Fruit fly (Drosophila melanogaster) whole organism, embryonic: ENCODE data around the gene AnxB9.

Experiments
- Blimp-1 ChIP-seq: fragments of 200-800 bp; sonication (Bioruptor generic); optimal IDR thresholded peaks from 3 replicates; lab custom pipeline; 2018; ENCODE audit warnings: missing biosample characterization, missing genetic modification characterization, mild to moderate bottlenecking, moderate library complexity, missing genetic modification reagents
- CG10209 ChIP-seq: fragments of 200-800 bp; sonication (Bioruptor generic); optimal IDR thresholded peaks from 3 replicates; lab custom pipeline; 2017; ENCODE audit warnings: missing biosample characterization, mild to moderate bottlenecking, missing genetic modification characterization, missing genetic modification reagents
- CG10543 ChIP-seq: fragments of 200-800 bp; sonication (Bioruptor generic); optimal IDR thresholded peaks from 3 replicates; lab custom pipeline; 2017; ENCODE audit warnings: missing biosample characterization, mild to moderate bottlenecking, missing genetic modification characterization, moderate library complexity
- CG11504 ChIP-seq: fragments of 200-800 bp; sonication (Bioruptor generic); optimal IDR thresholded peaks from 3 replicates; lab custom pipeline; 2019; ENCODE audit warnings: missing biosample characterization, mild to moderate bottlenecking, missing genetic modification characterization, moderate library complexity
- CG13287 ChIP-seq: fragments of 200-800 bp; sonication (Bioruptor generic); IDR thresholded peaks from 2 replicates; pipeline ENCODE4 v1.3.6; 2022; ENCODE audit warnings: missing biosample characterization, missing genetic modification characterization; ENCODE audit not compliant: partially characterized antibody
- CG14014 ChIP-seq: fragments of 200-800 bp; sonication (Bioruptor generic); IDR thresholded peaks from 2 replicates; pipeline ENCODE4 v1.3.6; 2022; ENCODE audit warnings: missing biosample characterization, missing genetic modification characterization
- CG17361 ChIP-seq: fragments of 200-800 bp; sonication (Bioruptor generic); IDR thresholded peaks from 3 replicates; pipeline ENCODE4 v1.3.6; 2022; ENCODE audit warnings: missing biosample characterization, missing genetic modification characterization
- CG17829 ChIP-seq: fragments of 200-800 bp; optimal IDR thresholded peaks from 2 replicates; lab custom pipeline; 2019; ENCODE audit warnings: missing biosample characterization, mild to moderate bottlenecking, missing genetic modification characterization, moderate library complexity
- CG2202 ChIP-seq: fragments of 200-800 bp; sonication (Bioruptor generic); optimal IDR thresholded peaks from 2 replicates; lab custom pipeline; 2018; ENCODE audit warnings: missing biosample characterization, mild to moderate bottlenecking, missing genetic modification characterization
- CG2712 ChIP-seq: fragments of 200-800 bp; optimal IDR thresholded peaks from 3 replicates; lab custom pipeline; 2019; ENCODE audit warnings: missing biosample characterization, mild to moderate bottlenecking, missing genetic modification characterization, moderate library complexity
- CG30431 ChIP-seq: fragments of 200-800 bp; sonication (Bioruptor generic); optimal IDR thresholded peaks from 2 replicates; lab custom pipeline; 2017; ENCODE audit warnings: missing biosample characterization, missing genetic modification characterization
- CG32767 ChIP-seq: fragments of 200-800 bp; sonication (Bioruptor generic); IDR thresholded peaks from 2 replicates; pipeline ENCODE4 v1.3.6; 2022; ENCODE audit warnings: missing biosample characterization, missing genetic modification characterization
- CG34376 ChIP-seq: fragments of 200-800 bp; sonication (Bioruptor generic); optimal IDR thresholded peaks from 2 replicates; lab custom pipeline; 2018; ENCODE audit warnings: missing biosample characterization, mild to moderate bottlenecking, missing genetic modification characterization
- CG7928 ChIP-seq: fragments of 200-800 bp; sonication (Bioruptor generic); optimal IDR thresholded peaks from 2 replicates; lab custom pipeline; 2017; ENCODE audit warnings: missing biosample characterization, mild to moderate bottlenecking, missing genetic modification characterization
- Dbx ChIP-seq: fragments of 200-800 bp; sonication (Bioruptor generic); IDR thresholded peaks from 3 replicates; pipeline ENCODE4 v1.3.6; 2022; ENCODE audit warnings: missing biosample characterization, missing genetic modification characterization
- Dll ChIP-seq: fragments of 200-800 bp; sonication (Bioruptor generic); IDR thresholded peaks from 4 replicates; pipeline ENCODE4 v1.3.6; 2022; ENCODE audit warnings: missing biosample characterization, missing genetic modification characterization; ENCODE audit not compliant: partially characterized antibody
- Fer1 ChIP-seq: fragments of 200-800 bp; sonication (Bioruptor generic); optimal IDR thresholded peaks from 2 replicates; lab custom pipeline; 2017; ENCODE audit warnings: missing biosample characterization, mild to moderate bottlenecking, missing genetic modification characterization
- HLHmδ ChIP-seq: fragments of 200-800 bp; sonication (Bioruptor generic); optimal IDR thresholded peaks from 2 replicates; lab custom pipeline; 2018; ENCODE audit warnings: missing biosample characterization, mild to moderate bottlenecking, missing genetic modification characterization, moderate library complexity
- HmgZ ChIP-seq: fragments of 200-800 bp; sonication (Bioruptor generic); optimal IDR thresholded peaks from 2 replicates; lab custom pipeline; 2018; ENCODE audit warnings: missing biosample characterization, mild to moderate bottlenecking, missing genetic modification characterization
- Hr78 ChIP-seq, 2 experiments: fragments of 200-800 bp in 1 of 2; fragments of >200 bp in 1 of 2; sonication (Bioruptor generic) in 1 of 2; optimal IDR thresholded peaks; 2 replicates each; lab custom pipeline; 2017 to 2019; ENCODE audit warnings: missing biosample characterization in 2 of 2, missing genetic modification characterization in 2 of 2, mild to moderate bottlenecking in 1 of 2, moderate library complexity in 1 of 2
- MTF-1 ChIP-seq: fragments of 200-800 bp; sonication (Bioruptor generic); optimal IDR thresholded peaks from 2 replicates; lab custom pipeline; 2018; ENCODE audit warnings: missing biosample characterization, mild to moderate bottlenecking, missing genetic modification characterization, borderline replicate concordance
- Med ChIP-seq: fragments of 200-800 bp; sonication (Bioruptor generic); peaks from one replicate; lab custom pipeline; 2016; ENCODE audit warnings: missing biosample characterization, missing genetic modification characterization, mild to moderate bottlenecking, inconsistent platforms, moderate library complexity
- Rfx ChIP-seq: fragments of 200-800 bp; sonication (Bioruptor generic); IDR thresholded peaks from 2 replicates; pipeline ENCODE4 v1.3.6; 2022; ENCODE audit warnings: missing biosample characterization, missing genetic modification characterization
- Scr ChIP-seq: fragments of 200-800 bp; sonication (Bioruptor generic); IDR thresholded peaks from 2 replicates; pipeline ENCODE4 v1.3.6; 2022; ENCODE audit warnings: missing biosample characterization, missing genetic modification characterization; ENCODE audit not compliant: partially characterized antibody
- ash1 ChIP-seq: fragments of 200-800 bp; sonication (Bioruptor generic); optimal IDR thresholded peaks from 2 replicates; lab custom pipeline; 2018; ENCODE audit warnings: missing biosample characterization, mild to moderate bottlenecking, missing genetic modification characterization
- caup ChIP-seq: fragments of 200-800 bp; sonication (Bioruptor generic); optimal IDR thresholded peaks from 3 replicates; lab custom pipeline; 2017; ENCODE audit warnings: missing biosample characterization, mild to moderate bottlenecking, missing genetic modification characterization, moderate library complexity; ENCODE audit not compliant: severe bottlenecking
- chm ChIP-seq: fragments of 200-800 bp; sonication (Bioruptor generic); IDR thresholded peaks from 2 replicates; pipeline ENCODE4 v1.3.6; 2022; ENCODE audit warnings: missing biosample characterization, missing genetic modification characterization
- chn ChIP-seq: fragments of 200-800 bp; sonication (Bioruptor generic); optimal IDR thresholded peaks from 2 replicates; lab custom pipeline; 2016; ENCODE audit warnings: missing biosample characterization, missing genetic modification characterization
- eve ChIP-seq, 2 experiments: fragments of >200 bp; optimal IDR thresholded peaks; 2 replicates each; lab custom pipeline; 2017; ENCODE audit warnings: missing biosample characterization in 2 of 2, missing genetic modification characterization in 2 of 2
- gcm ChIP-seq: fragments of 200-800 bp; sonication (Bioruptor generic); optimal IDR thresholded peaks from 2 replicates; lab custom pipeline; 2019; ENCODE audit warnings: missing biosample characterization, mild to moderate bottlenecking, missing genetic modification characterization, moderate library complexity
- gfzf ChIP-seq: fragments of 200-800 bp; sonication (Bioruptor generic); optimal IDR thresholded peaks from 2 replicates; lab custom pipeline; 2016; ENCODE audit warnings: missing biosample characterization, mild to moderate bottlenecking, missing genetic modification characterization, moderate library complexity
- grn ChIP-seq: fragments of 200-800 bp; sonication (Bioruptor generic); optimal IDR thresholded peaks from 3 replicates; lab custom pipeline; 2017; ENCODE audit warnings: missing biosample characterization, missing genetic modification characterization
- hkb ChIP-seq, 2 experiments: fragments of 200-800 bp in 1 of 2; fragments of >200 bp in 1 of 2; sonication (Bioruptor generic) in 1 of 2; IDR thresholded peaks in 1 of 2; optimal IDR thresholded peaks in 1 of 2; 2 replicates each; pipeline versions ENCODE4 v1.3.6 to Lab custom; 2017 to 2022; ENCODE audit warnings: missing biosample characterization in 1 of 2, missing genetic modification characterization in 1 of 2
- hth ChIP-seq: fragments of >200 bp; optimal IDR thresholded peaks from 2 replicates; lab custom pipeline; 2017; ENCODE audit warnings: inconsistent platforms
- kah ChIP-seq: fragments of 200-800 bp; sonication (Bioruptor generic); optimal IDR thresholded peaks from 2 replicates; lab custom pipeline; 2018; ENCODE audit warnings: missing biosample characterization, mild to moderate bottlenecking, missing genetic modification characterization
- kni ChIP-seq: fragments of 200-800 bp; sonication (Bioruptor generic); optimal IDR thresholded peaks from 3 replicates; lab custom pipeline; 2017; ENCODE audit warnings: mild to moderate bottlenecking, missing biosample characterization, missing genetic modification reagents, missing genetic modification characterization
- lilli ChIP-seq: fragments of 200-800 bp; sonication (Bioruptor generic); optimal IDR thresholded peaks from 3 replicates; lab custom pipeline; 2016; ENCODE audit warnings: missing biosample characterization, missing genetic modification characterization
- mirr ChIP-seq: fragments of 200-800 bp; sonication (Bioruptor generic); optimal IDR thresholded peaks from 3 replicates; lab custom pipeline; 2018; ENCODE audit warnings: missing biosample characterization, mild to moderate bottlenecking, missing genetic modification characterization
- nom ChIP-seq: fragments of 200-800 bp; sonication (Bioruptor generic); optimal IDR thresholded peaks from 2 replicates; lab custom pipeline; 2017; ENCODE audit warnings: missing biosample characterization, missing genetic modification characterization, mild to moderate bottlenecking, moderate library complexity, missing genetic modification reagents
- salm ChIP-seq: fragments of 200-800 bp; sonication (Bioruptor generic); optimal IDR thresholded peaks from 2 replicates; lab custom pipeline; 2018; ENCODE audit warnings: missing biosample characterization, mild to moderate bottlenecking, missing genetic modification characterization
- sd ChIP-seq: fragments of 200-800 bp; sonication (Bioruptor generic); optimal IDR thresholded peaks from 3 replicates; lab custom pipeline; 2018; ENCODE audit warnings: missing biosample characterization, mild to moderate bottlenecking, missing genetic modification characterization, moderate library complexity
- sens ChIP-seq: fragments of 200-800 bp; sonication (Bioruptor generic); peaks from one replicate; lab custom pipeline; 2016; ENCODE audit warnings: missing biosample characterization, missing genetic modification characterization
- shn ChIP-seq: fragments of 200-800 bp; sonication (Bioruptor generic); optimal IDR thresholded peaks from 3 replicates; lab custom pipeline; 2016; ENCODE audit warnings: missing biosample characterization, missing genetic modification characterization
- slbo ChIP-seq: fragments of 200-800 bp; sonication (Bioruptor generic); IDR thresholded peaks from 2 replicates; pipeline ENCODE4 v1.3.6; 2022; ENCODE audit warnings: missing biosample characterization, missing genetic modification characterization
- sr ChIP-seq: fragments of 200-800 bp; sonication (Bioruptor generic); IDR thresholded peaks from 3 replicates; pipeline ENCODE4 v1.3.6; 2022; ENCODE audit warnings: missing biosample characterization, missing genetic modification characterization
- toy ChIP-seq: fragments of 200-800 bp; sonication (Bioruptor generic); IDR thresholded peaks from 2 replicates; pipeline ENCODE4 v1.3.6; 2022; ENCODE audit warnings: missing biosample characterization, missing genetic modification characterization
- zfh1 ChIP-seq: fragments of 200-800 bp; sonication (Bioruptor generic); IDR thresholded peaks from 3 replicates; pipeline ENCODE4 v1.3.6; 2022; ENCODE audit warnings: missing biosample characterization, missing genetic modification characterization

Gene AnxB9

dm6 chr3R:21060430-21061245 is 4.4 kb upstream of the AnxB9 start, which contains the start of gene Mvl (continued):
- TF ChIP-seq slbo (GFP tag; lab: Robert Waterston, UW) (no peak), CG2712 (tag; lab: Kevin White, UChicago) (peak; percentile 39), Dbx (GFP tag; lab: Robert Waterston, UW) (0 out of 3 replicates have a peak, but pooled peaks have one; percentile 9), shn (GFP tag; lab: Kevin White, UChicago) (no peak), CG17361 (GFP tag; lab: Robert Waterston, UW) (0 out of 3 replicates have a peak, but pooled peaks have one; percentile 17), CG10543 (GFP tag; lab: Kevin White, UChicago) (peak; percentile 58), HmgZ (tag; lab: Kevin White, UChicago) (peak; percentile 81), CG34376 (GFP tag; lab: Kevin White, UChicago) (peak; percentile 65), toy (GFP tag; lab: Robert Waterston, UW) (no peak), lilli (GFP tag; lab: Kevin White, UChicago) (peak; percentile 29), CG7928 (GFP tag; lab: Kevin White, UChicago) (no peak), MTF-1 (GFP tag; lab: Kevin White, UChicago) (no peak), CG2202 (no peak), mirr (GFP tag; lab: Kevin White, UChicago) (peak; percentile 30), CG14014 (GFP tag; lab: Robert Waterston, UW) (no peak), Fer1 (peak; percentile 29), hkb (optimal IDR thresholded peaks at IDR 0.05; lab: Kevin White, UChicago) (peak; percentile 54), hkb (GFP tag; IDR thresholded peaks at IDR 0.05; lab: Robert Waterston, UW) (0 out of 2 replicates have a peak, but pooled peaks have one; percentile 22), CG10209 (GFP tag; lab: Kevin White, UChicago) (no peak), chn (GFP tag; lab: Kevin White, UChicago) (no peak), chm (GFP tag; lab: Robert Waterston, UW) (peak; percentile 55; the same call in 1 of the 2 replicates), ash1 (GFP tag; lab: Kevin White, UChicago) (peak; percentile 12), sd (tag; lab: Kevin White, UChicago) (peak; percentile 8), sr (GFP tag; lab: Robert Waterston, UW) (peak; percentile 86), gcm (GFP tag; lab: Kevin White, UChicago) (peak; percentile 71), Scr (peak; percentile 27; the same call in 1 of the 2 replicates), gfzf (GFP tag; lab: Kevin White, UChicago) (peak; percentile 43), Med (GFP tag; lab: Kevin White, UChicago) (peak; percentile 69), Dll (GFP tag; lab: Robert Waterston, UW) (0 out of 4 replicates have a peak, but pooled peaks have one; percentile 32), eve (GFP tag; optimal IDR thresholded peaks at IDR 0.05; lab: Kevin White, UChicago) (peak in 1 of 2 experiments; percentile 73), zfh1 (GFP tag; lab: Robert Waterston, UW) (0 out of 3 replicates have a peak, but pooled peaks have one; percentile 21), grn (GFP tag; lab: Kevin White, UChicago) (peak; percentile 99), kah (peak; percentile 26), Blimp-1 (GFP tag; lab: Kevin White, UChicago) (peak; percentile 39), salm (tag; lab: Kevin White, UChicago) (no peak), caup (no peak), Hr78 (GFP tag; optimal IDR thresholded peaks at IDR 0.05; lab: Kevin White, UChicago) (no peak), CG11504 (tag; lab: Kevin White, UChicago) (no peak), CG30431 (GFP tag; lab: Kevin White, UChicago) (no peak), CG17829 (tag; lab: Kevin White, UChicago) (peak; percentile 66), kni (peak; percentile 58), sens (peak; percentile 90), Rfx (GFP tag; lab: Robert Waterston, UW) (peak; percentile 18; the same call in 1 of the 2 replicates), CG32767 (no peak), HLHmδ (GFP tag; lab: Kevin White, UChicago) (peak; percentile 43), CG13287 (GFP tag; lab: Robert Waterston, UW) (0 out of 2 replicates have a peak, but pooled peaks have one; percentile 41), hth (lab: Kevin White, UChicago) (no peak), nom (GFP tag; lab: Kevin White, UChicago) (peak; percentile 28)
